Fruit fly (Drosophila melanogaster): ENCODE results near the gene Prim1.

Gene Prim1

dm6 chr3L:8314788-8315140 lies 25.4 kb upstream of the Prim1 start:
- TF ChIP-seq OdsH (GFP tag; optimal IDR thresholded peaks at IDR 0.05) (peak; percentile 0), br (GFP tag; optimal IDR thresholded peaks at IDR 0.05) (no peak), woc (GFP tag; optimal IDR thresholded peaks at IDR 0.05) (peak; percentile 14), foxo (GFP tag; optimal IDR thresholded peaks at IDR 0.05) (peak in 1 of 2 experiments; percentile 0), ey (GFP tag; optimal IDR thresholded peaks at IDR 0.05) (peak; percentile 1), rgr (GFP tag; optimal IDR thresholded peaks at IDR 0.05) (peak; percentile 24), psq (GFP tag; optimal IDR thresholded peaks at IDR 0.05) (peak; percentile 14), usp (GFP tag; optimal IDR thresholded peaks at IDR 0.05) (no peak), CG32264 (GFP tag; optimal IDR thresholded peaks at IDR 0.05) (no peak)

dm6 chr3L:8315141-8315816 lies 24.8 kb upstream of the Prim1 start, which contains the start of gene Cpsf6:
TSS of gene Cpsf6 (minus strand) at chr3L:8315502.
- peak; percentile 40 for TF ChIP-seq h (GFP tag; optimal IDR thresholded peaks at IDR 0.05)
- peak; percentile 86 for TF ChIP-seq jim (GFP tag; optimal IDR thresholded peaks at IDR 0.05)
- no peak for TF ChIP-seq fru (GFP tag; optimal IDR thresholded peaks at IDR 0.05)
- TF ChIP-seq sage (GFP tag; optimal IDR thresholded peaks at IDR 0.05) = no peak
- peak; percentile 50 for TF ChIP-seq sv (GFP tag; optimal IDR thresholded peaks at IDR 0.05)
- peak; percentile 30 for TF ChIP-seq CG9705 (GFP tag; optimal IDR thresholded peaks at IDR 0.05)
- peak; percentile 21 for TF ChIP-seq br (GFP tag; optimal IDR thresholded peaks at IDR 0.05)
- peak; percentile 9 for TF ChIP-seq Sp1 (GFP tag; optimal IDR thresholded peaks at IDR 0.05)
- TF ChIP-seq dmrt93B (GFP tag; optimal IDR thresholded peaks at IDR 0.05) = no peak
- TF ChIP-seq Jra (GFP tag; optimal IDR thresholded peaks at IDR 0.05) = peak; percentile 28
- TF ChIP-seq lola (GFP tag; optimal IDR thresholded peaks at IDR 0.05) = no peak
- TF ChIP-seq Hr78 (GFP tag; optimal IDR thresholded peaks at IDR 0.05) = no peak
- TF ChIP-seq rgr (GFP tag; optimal IDR thresholded peaks at IDR 0.05) = peak; percentile 10
- peak; percentile 46 for TF ChIP-seq Hnf4 (GFP tag; optimal IDR thresholded peaks at IDR 0.05)
- peak; percentile 62 for TF ChIP-seq HLH106 (tag; optimal IDR thresholded peaks at IDR 0.05)
- peak; percentile 18 for TF ChIP-seq ey (GFP tag; optimal IDR thresholded peaks at IDR 0.05)
- TF ChIP-seq N (GFP tag; optimal IDR thresholded peaks at IDR 0.05) = peak; percentile 14
- TF ChIP-seq brk (GFP tag; optimal IDR thresholded peaks at IDR 0.05) = peak; percentile 68
- TF ChIP-seq foxo (GFP tag; optimal IDR thresholded peaks at IDR 0.05) = peak in 1 of 2 experiments; percentile 24

dm6 chr3L:8318916-8319506 lies 21.1 kb upstream of the Prim1 start, which contains the start of gene CG43059:
TSS of gene CG43059 (minus strand) at chr3L:8318966.
- TF ChIP-seq Abd-B (GFP tag; optimal IDR thresholded peaks at IDR 0.05) (no peak), Hnf4 (GFP tag; optimal IDR thresholded peaks at IDR 0.05) (no peak), woc (GFP tag; optimal IDR thresholded peaks at IDR 0.05) (no peak), HLH106 (tag; optimal IDR thresholded peaks at IDR 0.05) (no peak), Dfd (GFP tag; optimal IDR thresholded peaks at IDR 0.05) (no peak), tai (GFP tag; optimal IDR thresholded peaks at IDR 0.05) (no peak), Rel (GFP tag; optimal IDR thresholded peaks at IDR 0.05) (no peak), Rel (tag; optimal IDR thresholded peaks at IDR 0.05) (no peak), Mio (GFP tag; optimal IDR thresholded peaks at IDR 0.05) (no peak), OdsH (GFP tag; optimal IDR thresholded peaks at IDR 0.05) (no peak), dl (GFP tag; optimal IDR thresholded peaks at IDR 0.05; ENCODE audit: insufficient read depth in 1 of 2, partially characterized antibody in 2 of 2) (no peak), foxo (GFP tag; optimal IDR thresholded peaks at IDR 0.05) (no peak), N (GFP tag; optimal IDR thresholded peaks at IDR 0.05) (no peak), sv (GFP tag; optimal IDR thresholded peaks at IDR 0.05) (no peak), Jra (GFP tag; optimal IDR thresholded peaks at IDR 0.05) (no peak), lola (GFP tag; optimal IDR thresholded peaks at IDR 0.05) (no peak)

dm6 chr3L:8320105-8320813 lies 19.9 kb upstream of the Prim1 start, which contains the start of gene CG13670:
TSS of gene CG13670 (plus strand) at chr3L:8320763.
- TF ChIP-seq CG32264 (GFP tag; optimal IDR thresholded peaks at IDR 0.05) = no peak
- peak; percentile 8 for TF ChIP-seq dmrt93B (GFP tag; optimal IDR thresholded peaks at IDR 0.05)
- TF ChIP-seq brk (GFP tag; optimal IDR thresholded peaks at IDR 0.05) = no peak
- TF ChIP-seq h (GFP tag; optimal IDR thresholded peaks at IDR 0.05) = peak; percentile 37
- TF ChIP-seq HLH106 (tag; optimal IDR thresholded peaks at IDR 0.05) = peak; percentile 28
